Fruit fly (Drosophila melanogaster) Kc167 (cell line): Measurements from ENCODE around the gene CG1024.

Experiments used
- Sin3A ChIP-seq: fragments of >200 bp; optimal IDR thresholded peaks from 2 replicates; lab custom pipeline; 2018; ENCODE audit warnings: missing external identifiers
- insv ChIP-seq: fragments of >200 bp; optimal IDR thresholded peaks from 3 replicates; lab custom pipeline; 2018; ENCODE audit warnings: missing external identifiers

DNA sequence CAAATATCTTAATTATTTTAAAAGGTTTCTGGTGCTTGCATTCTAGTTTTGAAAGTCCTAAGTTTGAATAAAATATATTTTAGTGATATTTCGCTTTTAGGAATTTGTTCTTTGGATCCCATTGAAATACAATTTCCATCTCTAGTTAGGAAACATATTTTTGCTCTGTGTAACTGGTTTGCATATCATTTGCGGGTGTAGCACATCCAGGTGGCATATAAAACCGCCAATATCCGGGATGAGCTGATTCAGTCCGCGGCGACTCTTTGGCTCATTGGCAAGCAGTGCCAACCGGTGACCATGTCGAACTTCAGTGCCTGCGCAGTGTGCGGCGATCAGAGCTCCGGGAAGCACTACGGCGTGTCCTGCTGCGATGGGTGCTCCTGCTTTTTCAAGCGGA, 31.2 kb downstream of the CG1024 start, which contains the start of gene Hr83:
- TF ChIP-seq insv (lab: Kevin White, UChicago), result no peak
- no peak for TF ChIP-seq Sin3A
